Fruit fly (Drosophila melanogaster) whole organism, embryonic: ENCODE data around the gene fd96Cb.

Experiments used
- Adf1 ChIP-seq: fragments of 200-800 bp; sonication (Bioruptor generic); IDR thresholded peaks from 2 replicates; pipeline ENCODE4 v1.3.6; 2022; ENCODE audit warnings: missing biosample characterization, missing genetic modification characterization
- Awh ChIP-seq: fragments of 200-800 bp; sonication (Bioruptor generic); IDR thresholded peaks from 2 replicates; pipeline ENCODE4, ENCODE4 v1.3.6; 2022; ENCODE audit warnings: missing biosample characterization, missing genetic modification characterization
- BtbVII ChIP-seq: fragments of 200-800 bp; sonication (Bioruptor generic); optimal IDR thresholded peaks from 3 replicates; lab custom pipeline; 2017; ENCODE audit warnings: missing biosample characterization, mild to moderate bottlenecking, missing genetic modification characterization
- CG10209 ChIP-seq: fragments of 200-800 bp; sonication (Bioruptor generic); optimal IDR thresholded peaks from 3 replicates; lab custom pipeline; 2017; ENCODE audit warnings: missing biosample characterization, mild to moderate bottlenecking, missing genetic modification characterization, missing genetic modification reagents
- CG11093 ChIP-seq: fragments of 200-800 bp; sonication (Bioruptor generic); IDR thresholded peaks from 3 replicates; pipeline ENCODE4 v1.3.6; 2022; ENCODE audit warnings: missing biosample characterization, missing genetic modification characterization
- CG11696 ChIP-seq: fragments of 200-800 bp; sonication (Bioruptor generic); IDR thresholded peaks from 2 replicates; pipeline ENCODE4 v1.3.6; 2022; ENCODE audit warnings: missing biosample characterization, missing genetic modification characterization
- CG12236 ChIP-seq: fragments of 200-800 bp; sonication (Bioruptor generic); optimal IDR thresholded peaks from 2 replicates; lab custom pipeline; 2016; ENCODE audit warnings: missing biosample characterization, missing genetic modification characterization
- CG13287 ChIP-seq: fragments of 200-800 bp; sonication (Bioruptor generic); IDR thresholded peaks from 2 replicates; pipeline ENCODE4 v1.3.6; 2022; ENCODE audit warnings: missing biosample characterization, missing genetic modification characterization; ENCODE audit not compliant: partially characterized antibody
- CG3838 ChIP-seq: fragments of 200-800 bp; sonication (Bioruptor generic); optimal IDR thresholded peaks from 3 replicates; lab custom pipeline; 2016; ENCODE audit warnings: missing biosample characterization, missing genetic modification characterization
- CG4328 ChIP-seq: fragments of 200-800 bp; sonication (Bioruptor generic); optimal IDR thresholded peaks from 3 replicates; lab custom pipeline; 2017; ENCODE audit warnings: missing biosample characterization, missing genetic modification reagents, missing genetic modification characterization
- CG4360 ChIP-seq: fragments of 200-800 bp; sonication (Bioruptor generic); IDR thresholded peaks from 2 replicates; pipeline ENCODE4 v1.3.6; 2022; ENCODE audit warnings: missing biosample characterization, missing genetic modification characterization
- CG43689 ChIP-seq: fragments of 200-800 bp; sonication (Bioruptor generic); IDR thresholded peaks from 2 replicates; pipeline ENCODE4 v1.3.6; 2022; ENCODE audit warnings: missing biosample characterization, missing genetic modification characterization
- CG6689 ChIP-seq: fragments of 200-800 bp; sonication (Bioruptor generic); IDR thresholded peaks from 2 replicates; pipeline ENCODE4 v1.3.6; 2022; ENCODE audit warnings: missing biosample characterization, missing genetic modification characterization
- CG7745 ChIP-seq: fragments of 200-800 bp; sonication (Bioruptor generic); optimal IDR thresholded peaks from 2 replicates; lab custom pipeline; 2018; ENCODE audit warnings: missing biosample characterization, mild to moderate bottlenecking, missing genetic modification characterization, moderate library complexity
- CG8290 ChIP-seq, 3 experiments: fragments of 200-800 bp; sonication (Bioruptor generic); optimal IDR thresholded peaks; 2 replicates each; lab custom pipeline; 2016 to 2019; ENCODE audit warnings: missing biosample characterization in 3 of 3, missing genetic modification characterization in 3 of 3, mild to moderate bottlenecking in 2 of 3, moderate library complexity in 1 of 3
- CG9215 ChIP-seq: fragments of 200-800 bp; sonication (Bioruptor generic); IDR thresholded peaks from 2 replicates; pipeline ENCODE4 v1.3.6; 2022; ENCODE audit warnings: missing biosample characterization, missing genetic modification characterization
- CG9727 ChIP-seq: fragments of 200-800 bp; sonication (Bioruptor generic); optimal IDR thresholded peaks from 3 replicates; lab custom pipeline; 2017; ENCODE audit warnings: missing biosample characterization, mild to moderate bottlenecking, missing genetic modification characterization
- CG9876 ChIP-seq: fragments of 200-800 bp; sonication (Bioruptor generic); optimal IDR thresholded peaks from 2 replicates; lab custom pipeline; 2016; ENCODE audit warnings: missing biosample characterization, missing genetic modification characterization
- CG9932 ChIP-seq: fragments of 200-800 bp; sonication (Bioruptor generic); IDR thresholded peaks from 2 replicates; pipeline ENCODE4 v1.3.6; 2022; ENCODE audit warnings: missing biosample characterization, missing genetic modification characterization
- CHES-1-like ChIP-seq: fragments of 200-800 bp; sonication (Bioruptor generic); optimal IDR thresholded peaks from 2 replicates; lab custom pipeline; 2016; ENCODE audit warnings: missing biosample characterization, missing genetic modification characterization
- D ChIP-seq, 2 experiments: fragments of 200-800 bp in 1 of 2; fragments of >200 bp in 1 of 2; sonication (Bioruptor generic) in 1 of 2; optimal IDR thresholded peaks; 2 replicates in 1 of 2; 3 replicates in 1 of 2; lab custom pipeline; 2017; ENCODE audit warnings: mild to moderate bottlenecking in 1 of 2, missing biosample characterization in 1 of 2, missing genetic modification characterization in 1 of 2, missing genetic modification reagents in 1 of 2
- Deaf1 ChIP-seq: fragments of 200-800 bp; optimal IDR thresholded peaks from 3 replicates; lab custom pipeline; 2019; ENCODE audit warnings: missing biosample characterization, mild to moderate bottlenecking, missing genetic modification characterization, moderate library complexity
- Dip2 ChIP-seq: fragments of 200-800 bp; sonication (Bioruptor generic); IDR thresholded peaks from 2 replicates; pipeline ENCODE4 v1.3.6; 2022; ENCODE audit warnings: missing biosample characterization, missing genetic modification characterization
- Doc2 ChIP-seq: fragments of 200-800 bp; sonication (Bioruptor generic); IDR thresholded peaks from 2 replicates; pipeline ENCODE4 v1.3.6; 2022; ENCODE audit warnings: missing biosample characterization, missing genetic modification characterization
- Dp ChIP-seq: fragments of 200-800 bp; sonication (Bioruptor generic); optimal IDR thresholded peaks from 2 replicates; lab custom pipeline; 2018; ENCODE audit warnings: missing biosample characterization, mild to moderate bottlenecking, missing genetic modification characterization, moderate library complexity
- Ets65A ChIP-seq: fragments of 200-800 bp; sonication (Bioruptor generic); peaks from one replicate; lab custom pipeline; 2016; ENCODE audit warnings: missing biosample characterization, missing genetic modification characterization
- HLH4C ChIP-seq: fragments of 200-800 bp; sonication (Bioruptor generic); IDR thresholded peaks from 3 replicates; pipeline ENCODE4 v1.3.6; 2022; ENCODE audit warnings: missing biosample characterization, missing genetic modification characterization; ENCODE audit not compliant: partially characterized antibody
- Hand ChIP-seq: fragments of 200-800 bp; sonication (Bioruptor generic); optimal IDR thresholded peaks from 2 replicates; lab custom pipeline; 2017; ENCODE audit warnings: mild to moderate bottlenecking, missing biosample characterization, missing genetic modification reagents, missing genetic modification characterization
- Kr ChIP-seq: fragments of 200-800 bp; sonication (Bioruptor generic); optimal IDR thresholded peaks from 2 replicates; lab custom pipeline; 2017; ENCODE audit warnings: missing biosample characterization, mild to moderate bottlenecking, missing genetic modification characterization
- Lhr ChIP-seq: fragments of 200-800 bp; sonication (Bioruptor generic); optimal IDR thresholded peaks from 3 replicates; lab custom pipeline; 2017; ENCODE audit warnings: mild to moderate bottlenecking, missing biosample characterization, missing genetic modification reagents, missing genetic modification characterization
- MESR4 ChIP-seq: fragments of 200-800 bp; sonication (Bioruptor generic); optimal IDR thresholded peaks from 2 replicates; lab custom pipeline; 2018; ENCODE audit warnings: missing biosample characterization, mild to moderate bottlenecking, missing genetic modification characterization, moderate library complexity
- Side ChIP-seq: fragments of 200-800 bp; sonication (Bioruptor generic); optimal IDR thresholded peaks from 2 replicates; lab custom pipeline; 2016; ENCODE audit warnings: missing biosample characterization, missing genetic modification characterization
- Spps ChIP-seq: fragments of 200-800 bp; sonication (Bioruptor generic); optimal IDR thresholded peaks from 2 replicates; lab custom pipeline; 2018; ENCODE audit warnings: missing biosample characterization, mild to moderate bottlenecking, missing genetic modification characterization
- Tbp ChIP-seq: fragments of >200 bp; optimal IDR thresholded peaks from 2 replicates; lab custom pipeline; 2018; ENCODE audit warnings: missing biosample characterization, missing genetic modification characterization
- crc ChIP-seq: fragments of 200-800 bp; sonication (Bioruptor generic); optimal IDR thresholded peaks from 2 replicates; lab custom pipeline; 2016; ENCODE audit warnings: missing biosample characterization, missing genetic modification characterization
- disco-r ChIP-seq: fragments of 200-800 bp; sonication (Bioruptor generic); optimal IDR thresholded peaks from 2 replicates; lab custom pipeline; 2016; ENCODE audit warnings: missing biosample characterization, missing genetic modification characterization
- eve ChIP-seq, 2 experiments: fragments of >200 bp; optimal IDR thresholded peaks; 2 replicates each; lab custom pipeline; 2017; ENCODE audit warnings: missing biosample characterization in 2 of 2, missing genetic modification characterization in 2 of 2
- fd3F ChIP-seq: fragments of 200-800 bp; sonication (Bioruptor generic); optimal IDR thresholded peaks from 2 replicates; lab custom pipeline; 2018; ENCODE audit warnings: missing biosample characterization, mild to moderate bottlenecking, missing genetic modification characterization, moderate library complexity
- lmd ChIP-seq: fragments of 200-800 bp; sonication (Bioruptor generic); IDR thresholded peaks from 2 replicates; pipeline ENCODE4 v1.3.6; 2022; ENCODE audit warnings: missing biosample characterization, missing genetic modification characterization
- luna ChIP-seq: fragments of 200-800 bp; sonication (Bioruptor generic); optimal IDR thresholded peaks from 2 replicates; lab custom pipeline; 2016; ENCODE audit warnings: missing biosample characterization, missing genetic modification characterization
- phol ChIP-seq: fragments of 200-800 bp; sonication (Bioruptor generic); optimal IDR thresholded peaks from 3 replicates; lab custom pipeline; 2018; ENCODE audit warnings: missing biosample characterization, mild to moderate bottlenecking, missing genetic modification characterization, moderate library complexity
- row ChIP-seq: fragments of 200-800 bp; sonication (Bioruptor generic); IDR thresholded peaks from 3 replicates; pipeline ENCODE4 v1.3.6; 2022; ENCODE audit warnings: missing biosample characterization, missing genetic modification characterization
- salm ChIP-seq: fragments of 200-800 bp; sonication (Bioruptor generic); optimal IDR thresholded peaks from 2 replicates; lab custom pipeline; 2018; ENCODE audit warnings: missing biosample characterization, mild to moderate bottlenecking, missing genetic modification characterization
- sim ChIP-seq: fragments of 200-800 bp; sonication (Bioruptor generic); IDR thresholded peaks from 2 replicates; pipeline ENCODE4 v1.3.6; 2022; ENCODE audit warnings: missing biosample characterization, missing genetic modification characterization
- stwl ChIP-seq: fragments of 200-800 bp; sonication (Bioruptor generic); optimal IDR thresholded peaks from 3 replicates; lab custom pipeline; 2018; ENCODE audit warnings: missing biosample characterization, mild to moderate bottlenecking, missing genetic modification characterization, moderate library complexity
- vvl ChIP-seq: fragments of 200-800 bp; sonication (Bioruptor generic); IDR thresholded peaks from 2 replicates; pipeline ENCODE4 v1.3.6; 2022; ENCODE audit warnings: missing biosample characterization, missing genetic modification characterization
- zf30C ChIP-seq: fragments of 200-800 bp; sonication (Bioruptor generic); optimal IDR thresholded peaks from 3 replicates; lab custom pipeline; 2018; ENCODE audit warnings: missing biosample characterization, mild to moderate bottlenecking, missing genetic modification characterization

Gene fd96Cb

DNA sequence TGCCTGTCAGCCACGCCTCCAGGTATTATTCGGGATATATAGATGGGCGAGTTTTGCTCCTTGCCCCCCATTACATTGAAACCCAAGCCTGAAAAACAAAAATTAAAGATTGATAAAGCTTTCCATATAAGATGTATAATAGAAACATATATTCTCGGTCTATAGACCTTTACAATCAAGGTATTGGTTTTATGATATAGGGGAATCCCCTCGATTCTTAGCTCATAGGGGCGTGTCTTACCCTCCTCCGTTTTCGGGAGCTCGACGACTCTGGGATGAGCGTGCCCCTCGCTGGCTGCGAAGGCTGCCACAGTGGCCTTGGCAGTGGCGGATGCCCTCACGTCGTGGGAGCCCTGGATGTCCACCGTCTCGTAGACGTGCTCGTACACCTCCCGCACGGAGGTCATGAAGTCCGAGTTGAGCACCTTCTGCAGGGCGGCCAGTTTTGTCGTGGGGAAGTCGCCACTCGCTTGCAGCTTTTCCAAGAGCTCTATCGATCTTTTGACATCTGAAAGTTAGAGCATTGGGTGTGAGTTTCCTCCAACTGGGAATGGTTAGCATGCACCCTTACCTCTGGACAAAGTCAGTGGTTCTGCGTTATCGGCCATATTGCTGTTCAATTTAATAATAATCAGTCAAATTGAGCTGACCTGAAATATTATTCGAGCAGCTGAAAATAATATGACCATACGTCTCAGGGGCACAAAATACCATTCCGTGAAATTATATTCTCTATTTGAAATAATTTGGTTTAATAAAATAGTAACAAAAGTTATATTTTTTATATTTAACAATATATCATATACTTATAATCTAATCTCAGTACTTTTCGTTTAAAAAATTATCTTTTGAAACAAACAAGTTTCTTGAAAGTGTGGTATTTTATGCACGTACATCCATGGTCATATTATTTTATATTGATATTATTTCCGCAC, 29.6 kb upstream of the fd96Cb start, which contains the start of the genes veli and PQBP1 (continued):
- TF ChIP-seq HLH4C (GFP tag; lab: Robert Waterston, UW): no peak
- TF ChIP-seq stwl (tag; lab: Kevin White, UChicago): peak; percentile 36
- TF ChIP-seq CG13287 (GFP tag; lab: Robert Waterston, UW): peak; percentile 30; the same call in 1 of the 2 replicates
- TF ChIP-seq Hand: no peak
- TF ChIP-seq row (GFP tag; lab: Robert Waterston, UW): peak; percentile 73
- TF ChIP-seq CG9876: no peak
- TF ChIP-seq CG4328 (GFP tag; lab: Kevin White, UChicago): no peak
- peak; percentile 3 for TF ChIP-seq phol (tag; lab: Kevin White, UChicago)
- TF ChIP-seq Kr: no peak
- TF ChIP-seq MESR4 (GFP tag; lab: Kevin White, UChicago): peak; percentile 69
- no peak for TF ChIP-seq luna
- no peak for TF ChIP-seq fd3F (GFP tag; lab: Kevin White, UChicago)
- TF ChIP-seq CG11093: no peak
- no peak for TF ChIP-seq Doc2 (GFP tag; lab: Robert Waterston, UW)
- no peak for TF ChIP-seq Dp (GFP tag; lab: Kevin White, UChicago)
- no peak for TF ChIP-seq Tbp (GFP tag; lab: Kevin White, UChicago)
- TF ChIP-seq CG8290 (GFP tag; optimal IDR thresholded peaks at IDR 0.05; lab: Kevin White, UChicago): no peak
- TF ChIP-seq CG8290 (tag; optimal IDR thresholded peaks at IDR 0.05; lab: Kevin White, UChicago): no peak
- TF ChIP-seq CG3838 (GFP tag; lab: Kevin White, UChicago): no peak
- TF ChIP-seq eve (GFP tag; optimal IDR thresholded peaks at IDR 0.05; lab: Kevin White, UChicago): no peak

- TF ChIP-seq CG9727 (GFP tag; lab: Kevin White, UChicago): no peak
- no peak for TF ChIP-seq CHES-1-like (GFP tag; lab: Kevin White, UChicago)
- TF ChIP-seq Ets65A: peak; percentile 93
Measured at dm6 chr3R:25066856-25067255, 28.0 kb upstream of the fd96Cb start.

DNA sequence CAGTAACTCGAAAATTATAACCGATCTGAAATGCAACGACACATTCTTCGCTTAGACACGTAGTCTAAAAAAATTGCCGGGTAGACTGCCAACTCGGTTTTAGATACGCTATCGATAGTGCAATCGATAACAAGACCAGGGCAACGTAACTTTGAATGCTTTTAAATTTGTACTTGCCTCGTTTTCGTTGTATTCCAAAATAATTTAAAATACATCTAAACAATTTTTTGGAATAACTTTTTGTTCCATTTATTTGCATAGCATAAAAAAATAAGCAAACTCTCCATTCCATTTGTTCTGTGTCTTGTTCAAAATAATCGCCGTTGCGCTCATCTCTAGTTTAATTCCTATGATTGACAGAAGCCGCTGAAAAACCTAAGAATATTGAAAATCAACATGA, 25.2 kb upstream of the fd96Cb start, which contains the start of the genes Stt3B and CG11839:
Gene Stt3B, minus strand, starts transcription at position 69 of the 400 bp plus-strand sequence.
Gene CG11839, plus strand, starts transcription at position 359 of the 400 bp plus-strand sequence.
- TF ChIP-seq Dip2: no peak
- TF ChIP-seq Spps: peak; percentile 45
- TF ChIP-seq Awh (GFP tag; lab: Robert Waterston, UW): no peak
- no peak; the same call in 1 of the 2 replicates for TF ChIP-seq CG6689
- peak; percentile 23 for TF ChIP-seq CG7745 (tag; lab: Kevin White, UChicago)
- TF ChIP-seq Side (GFP tag; lab: Kevin White, UChicago): peak; percentile 72
- TF ChIP-seq CG4360 (GFP tag; lab: Robert Waterston, UW): no peak
- no peak for TF ChIP-seq BtbVII
- no peak for TF ChIP-seq Adf1 (GFP tag; lab: Robert Waterston, UW)
- no peak for TF ChIP-seq CG9215 (GFP tag; lab: Robert Waterston, UW)
- TF ChIP-seq zf30C (GFP tag; lab: Kevin White, UChicago): no peak
- peak; percentile 3 for TF ChIP-seq salm
- TF ChIP-seq sim (GFP tag; lab: Robert Waterston, UW): no peak
- peak; percentile 87 for TF ChIP-seq CG9932 (GFP tag; lab: Robert Waterston, UW)
- TF ChIP-seq Deaf1 (tag; lab: Kevin White, UChicago): no peak
- peak; percentile 68 for TF ChIP-seq vvl (GFP tag; lab: Robert Waterston, UW)
- TF ChIP-seq disco-r: peak; percentile 17
- TF ChIP-seq crc (GFP tag; lab: Kevin White, UChicago): peak; percentile 74
- TF ChIP-seq Lhr (GFP tag; lab: Kevin White, UChicago): no peak
- no peak for TF ChIP-seq D (optimal IDR thresholded peaks at IDR 0.05; lab: Kevin White, UChicago)
- TF ChIP-seq D (GFP tag; optimal IDR thresholded peaks at IDR 0.05; lab: Kevin White, UChicago): no peak
- TF ChIP-seq CG10209 (GFP tag; lab: Kevin White, UChicago): no peak
- TF ChIP-seq CG11696 (GFP tag; lab: Robert Waterston, UW): no peak
- TF ChIP-seq lmd (GFP tag; lab: Robert Waterston, UW): no peak; the same call in 1 of the 2 replicates
- no peak for TF ChIP-seq CG43689
- peak; percentile 46 for TF ChIP-seq CG12236 (GFP tag; lab: Kevin White, UChicago)
